Worm (Caenorhabditis elegans) whole organism, young adult: ENCODE data around the gene sup-12.

ENCODE experiments used
- F49E8.2 ChIP-seq: sonication (generic microtip); optimal IDR thresholded peaks from 3 replicates; lab custom pipeline; 2017; ENCODE audit warnings: missing genetic modification characterization, mild to moderate bottlenecking, missing compliant biosample characterization, antibody characterized with exemption, moderate library complexity; ENCODE audit not compliant: insufficient read depth
- ama-1 ChIP-seq, 3 experiments: fragments of 150-350 bp in 1 of 3; sonication (generic microtip) in 2 of 3; optimal IDR thresholded peaks; 2 replicates each; lab custom pipeline; 2014 to 2018; ENCODE audit warnings: missing biosample characterization in 2 of 3, missing genetic modification characterization in 2 of 3, missing genetic modification reagents in 2 of 3
- madf-6 ChIP-seq: fragments of 200-800 bp; sonication (Bioruptor generic); IDR thresholded peaks from 2 replicates; pipeline ENCODE4 v1.3.6; 2022; ENCODE audit warnings: missing genetic modification reagents, missing genetic modification characterization, missing compliant biosample characterization
- nfya-1 ChIP-seq: sonication (generic microtip); optimal IDR thresholded peaks from 2 replicates; lab custom pipeline; 2017; ENCODE audit warnings: antibody characterized with exemption, missing compliant biosample characterization, missing genetic modification characterization, borderline replicate concordance; ENCODE audit not compliant: insufficient read depth
- snpc-3.4 ChIP-seq: sonication (generic microtip); optimal IDR thresholded peaks from 2 replicates; lab custom pipeline; 2017; ENCODE audit warnings: missing genetic modification characterization, mild to moderate bottlenecking, missing compliant biosample characterization, antibody characterized with exemption, moderate library complexity, missing genotype, missing genetic modification reagents
- unc-62 ChIP-seq: fragments of 150-350 bp; optimal IDR thresholded peaks from 2 replicates; lab custom pipeline; 2014; ENCODE audit warnings: missing biosample characterization, missing genetic modification reagents, missing genetic modification characterization

DNA sequence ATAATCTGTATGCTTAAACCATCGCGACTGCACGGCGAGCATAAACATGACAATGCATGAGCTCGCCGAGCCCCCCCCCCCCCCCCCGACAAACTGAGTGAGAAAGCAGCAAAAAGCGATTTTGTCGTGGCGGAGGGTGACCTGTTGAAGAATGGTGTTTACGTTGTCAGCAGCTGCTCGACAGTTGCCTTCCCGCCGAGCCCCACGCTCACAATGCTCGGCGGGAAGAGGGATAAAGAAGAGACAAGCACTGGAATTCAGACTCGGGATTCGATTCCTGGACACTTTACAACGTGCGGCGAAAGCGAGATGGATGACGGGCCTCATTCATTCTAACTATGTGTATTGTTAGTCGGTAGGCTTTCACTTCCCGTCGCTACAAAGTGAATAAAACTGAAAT lies 3.7 kb upstream of the sup-12 start:
- TF ChIP-seq madf-6 (GFP tag; lab: Robert Waterston, UW) (no peak), nfya-1 (tag; lab: Kevin White, UChicago) (no peak), unc-62 (no peak), snpc-3.4 (tag; lab: Kevin White, UChicago) (no peak), ama-1 (optimal IDR thresholded peaks at IDR 0.05; lab: Kevin White, UChicago) (no peak), ama-1 (GFP tag; optimal IDR thresholded peaks at IDR 0.05; lab: Kevin White, UChicago) (no peak), F49E8.2 (no peak)
